Fruit fly (Drosophila melanogaster) S2 (cell line): ENCODE data around the gene CG14408.

Experiments
- CG8478 ChIP-seq: fragments of >200 bp; optimal IDR thresholded peaks from 2 replicates; lab custom pipeline; 2018
- CTCF ChIP-seq, 2 experiments: fragments of >200 bp; optimal IDR thresholded peaks; 2 replicates each; lab custom pipeline; 2018

- TF ChIP-seq CG8478 = no peak
- TF ChIP-seq CTCF (optimal IDR thresholded peaks at IDR 0.05; lab: Kevin White, UChicago) = no peak
These were observed 900 bp upstream of the CG14408 start, which contains the start of gene CG14411 for dm6 chrX:14832562-14833303.
